Worm (Caenorhabditis elegans) whole organism, early embryonic: ENCODE data around the gene gst-9.

Experiments
- ama-1 ChIP-seq: fragments of 150-350 bp; optimal IDR thresholded peaks from 2 replicates; lab custom pipeline; 2014
- tbx-37 ChIP-seq: fragments of 200-800 bp; sonication (Bioruptor generic); conservative IDR thresholded peaks from 2 replicates; pipeline ENCODE4 v1.3.6; 2022; ENCODE audit warnings: missing genetic modification reagents, missing genetic modification characterization, missing compliant biosample characterization

ce11 chrII:4925198-4925764 is 33.9 kb downstream of the gst-9 start, which contains the start of gene aagr-2:
- TF ChIP-seq tbx-37 (no peak), ama-1 (no peak)
